Fruit fly (Drosophila melanogaster) whole organism, prepupa: ENCODE data around the gene hid.

Experiments used
- Blimp-1 ChIP-seq: fragments of 200-800 bp; sonication (Bioruptor generic); optimal IDR thresholded peaks from 3 replicates; lab custom pipeline; 2017; ENCODE audit warnings: missing biosample characterization, missing genetic modification characterization, mild to moderate bottlenecking, moderate library complexity, missing genetic modification reagents
- CG10631 ChIP-seq: fragments of 200-800 bp; sonication (Bioruptor generic); optimal IDR thresholded peaks from 2 replicates; lab custom pipeline; 2016; ENCODE audit warnings: missing biosample characterization, missing genetic modification characterization
- CG10669 ChIP-seq: fragments of 200-800 bp; sonication (Bioruptor generic); optimal IDR thresholded peaks from 3 replicates; lab custom pipeline; 2018; ENCODE audit warnings: missing biosample characterization, mild to moderate bottlenecking, missing genetic modification characterization, moderate library complexity
- CG11294 ChIP-seq: fragments of 200-800 bp; sonication (Bioruptor generic); IDR thresholded peaks from 2 replicates; pipeline ENCODE4 v1.3.6; 2022; ENCODE audit warnings: missing biosample characterization, missing genetic modification characterization
- CG11762 ChIP-seq: fragments of 200-800 bp; sonication (Bioruptor generic); optimal IDR thresholded peaks from 3 replicates; lab custom pipeline; 2016; ENCODE audit warnings: missing biosample characterization, missing genetic modification characterization; ENCODE audit not compliant: insufficient read depth
- CG11902 ChIP-seq: fragments of 200-800 bp; sonication (Bioruptor generic); optimal IDR thresholded peaks from 3 replicates; lab custom pipeline; 2016; ENCODE audit warnings: missing biosample characterization, missing genetic modification characterization
- CG15336 ChIP-seq: fragments of 200-800 bp; sonication (Bioruptor generic); IDR thresholded peaks from 2 replicates; pipeline ENCODE4 v1.3.6; 2022; ENCODE audit warnings: missing biosample characterization, missing genetic modification characterization
- CG1621 ChIP-seq: fragments of 200-800 bp; sonication (Bioruptor generic); optimal IDR thresholded peaks from 3 replicates; lab custom pipeline; 2018; ENCODE audit warnings: missing biosample characterization, mild to moderate bottlenecking, missing genetic modification characterization
- CG16779 ChIP-seq: fragments of 200-800 bp; sonication (Bioruptor generic); optimal IDR thresholded peaks from 3 replicates; lab custom pipeline; 2017; ENCODE audit warnings: missing biosample characterization, mild to moderate bottlenecking, missing genetic modification characterization
- CG3032 ChIP-seq: fragments of 200-800 bp; optimal IDR thresholded peaks from 2 replicates; lab custom pipeline; 2019; ENCODE audit warnings: missing biosample characterization, mild to moderate bottlenecking, missing genetic modification characterization, moderate library complexity
- CG31627 ChIP-seq: fragments of 200-800 bp; sonication (Bioruptor generic); optimal IDR thresholded peaks from 3 replicates; lab custom pipeline; 2016; ENCODE audit warnings: missing biosample characterization, missing genetic modification characterization
- CG32006 ChIP-seq: fragments of 200-800 bp; sonication (Bioruptor generic); optimal IDR thresholded peaks from 3 replicates; lab custom pipeline; 2017; ENCODE audit warnings: missing biosample characterization, mild to moderate bottlenecking, missing genetic modification characterization
- CG34406 ChIP-seq: fragments of 200-800 bp; sonication (Bioruptor generic); optimal IDR thresholded peaks from 3 replicates; lab custom pipeline; 2016; ENCODE audit warnings: missing biosample characterization, missing genetic modification characterization
- CG4318 ChIP-seq: fragments of 200-800 bp; sonication (Bioruptor generic); optimal IDR thresholded peaks from 3 replicates; lab custom pipeline; 2017; ENCODE audit warnings: missing biosample characterization, mild to moderate bottlenecking, missing genetic modification characterization
- CG6163 ChIP-seq: fragments of 200-800 bp; sonication (Bioruptor generic); IDR thresholded peaks from 3 replicates; pipeline ENCODE4 v1.3.6; 2022; ENCODE audit warnings: missing biosample characterization, missing genetic modification characterization
- CG6276 ChIP-seq: fragments of 200-800 bp; sonication (Bioruptor generic); optimal IDR thresholded peaks from 2 replicates; lab custom pipeline; 2017; ENCODE audit warnings: missing biosample characterization, mild to moderate bottlenecking, missing genetic modification characterization
- CG6808 ChIP-seq: fragments of 200-800 bp; sonication (Bioruptor generic); optimal IDR thresholded peaks from 3 replicates; lab custom pipeline; 2017; ENCODE audit warnings: missing biosample characterization, missing genetic modification characterization, mild to moderate bottlenecking, moderate library complexity, missing genetic modification reagents
- CG8119 ChIP-seq: fragments of 200-800 bp; sonication (Bioruptor generic); IDR thresholded peaks from 3 replicates; pipeline ENCODE4 v1.3.6; 2022; ENCODE audit warnings: missing biosample characterization, missing genetic modification characterization
- CG8319 ChIP-seq: fragments of 200-800 bp; sonication (Bioruptor generic); optimal IDR thresholded peaks from 3 replicates; lab custom pipeline; 2016; ENCODE audit warnings: missing biosample characterization, missing genetic modification characterization
- Eip75B ChIP-seq: fragments of 200-800 bp; sonication (Bioruptor generic); optimal IDR thresholded peaks from 3 replicates; lab custom pipeline; 2016; ENCODE audit warnings: missing biosample characterization, missing genetic modification characterization
- Eip78C ChIP-seq: fragments of 200-800 bp; sonication (Bioruptor generic); peaks from one replicate; lab custom pipeline; 2016; ENCODE audit warnings: missing biosample characterization, missing genetic modification characterization
- Eip93F ChIP-seq: fragments of 200-800 bp; sonication (Bioruptor generic); optimal IDR thresholded peaks from 2 replicates; lab custom pipeline; 2016; ENCODE audit warnings: missing biosample characterization, mild to moderate bottlenecking, missing genetic modification characterization
- Ets96B ChIP-seq: fragments of 200-800 bp; optimal IDR thresholded peaks from 2 replicates; lab custom pipeline; 2019; ENCODE audit warnings: missing biosample characterization, mild to moderate bottlenecking, missing genetic modification characterization, moderate library complexity
- Hr38 ChIP-seq: sonication (Bioruptor generic); optimal IDR thresholded peaks from 2 replicates; lab custom pipeline; 2016; ENCODE audit warnings: missing biosample characterization, missing genetic modification characterization
- Hr39 ChIP-seq: fragments of 200-800 bp; sonication (Bioruptor generic); optimal IDR thresholded peaks from 2 replicates; lab custom pipeline; 2016; ENCODE audit warnings: missing biosample characterization, missing genetic modification characterization
- Hr4 ChIP-seq: fragments of 200-800 bp; sonication (Bioruptor generic); optimal IDR thresholded peaks from 3 replicates; lab custom pipeline; 2016; ENCODE audit warnings: missing biosample characterization, missing genetic modification characterization
- Lpt ChIP-seq: fragments of 200-800 bp; sonication (Bioruptor generic); optimal IDR thresholded peaks from 3 replicates; lab custom pipeline; 2016; ENCODE audit warnings: missing biosample characterization, missing genetic modification characterization
- Met ChIP-seq: fragments of 200-800 bp; sonication (Bioruptor generic); optimal IDR thresholded peaks from 3 replicates; lab custom pipeline; 2016; ENCODE audit warnings: missing biosample characterization, missing genetic modification characterization
- OdsH ChIP-seq: fragments of 200-800 bp; sonication (Bioruptor generic); optimal IDR thresholded peaks from 3 replicates; lab custom pipeline; 2016; ENCODE audit warnings: missing biosample characterization, missing genetic modification characterization
- Sox102F ChIP-seq: fragments of 200-800 bp; sonication (Bioruptor generic); optimal IDR thresholded peaks from 2 replicates; lab custom pipeline; 2016; ENCODE audit warnings: missing biosample characterization, mild to moderate bottlenecking, missing genetic modification characterization
- Sox14 ChIP-seq: fragments of 200-800 bp; sonication (Bioruptor generic); optimal IDR thresholded peaks from 3 replicates; lab custom pipeline; 2016; ENCODE audit warnings: missing biosample characterization, missing genetic modification characterization
- Sox15 ChIP-seq: fragments of 200-800 bp; sonication (Bioruptor generic); optimal IDR thresholded peaks from 3 replicates; lab custom pipeline; 2016; ENCODE audit warnings: missing biosample characterization, missing genetic modification characterization
- acj6 ChIP-seq: fragments of 200-800 bp; sonication (Bioruptor generic); optimal IDR thresholded peaks from 3 replicates; lab custom pipeline; 2016; ENCODE audit warnings: missing biosample characterization, missing genetic modification characterization
- cyc ChIP-seq: fragments of 200-800 bp; sonication (Bioruptor generic); optimal IDR thresholded peaks from 3 replicates; lab custom pipeline; 2016; ENCODE audit warnings: missing biosample characterization, missing genetic modification characterization
- dac ChIP-seq: fragments of 200-800 bp; sonication (Bioruptor generic); optimal IDR thresholded peaks from 2 replicates; lab custom pipeline; 2017; ENCODE audit warnings: missing biosample characterization, mild to moderate bottlenecking, missing genetic modification characterization
- dsx ChIP-seq: fragments of 200-800 bp; optimal IDR thresholded peaks from 3 replicates; lab custom pipeline; 2019; ENCODE audit warnings: missing biosample characterization, mild to moderate bottlenecking, missing genetic modification characterization, moderate library complexity; ENCODE audit not compliant: poor library complexity, severe bottlenecking
- esn ChIP-seq: fragments of 200-800 bp; sonication (Bioruptor generic); optimal IDR thresholded peaks from 2 replicates; lab custom pipeline; 2016; ENCODE audit warnings: missing biosample characterization, mild to moderate bottlenecking, missing genetic modification characterization, moderate library complexity
- fd85E ChIP-seq: fragments of 200-800 bp; sonication (Bioruptor generic); optimal IDR thresholded peaks from 3 replicates; lab custom pipeline; 2016; ENCODE audit warnings: missing biosample characterization, missing genetic modification characterization
- fkh ChIP-seq: fragments of 200-800 bp; sonication (Bioruptor generic); optimal IDR thresholded peaks from 3 replicates; lab custom pipeline; 2017; ENCODE audit warnings: missing biosample characterization, mild to moderate bottlenecking, missing genetic modification characterization, moderate library complexity
- lz ChIP-seq: fragments of 200-800 bp; sonication (Bioruptor generic); optimal IDR thresholded peaks from 3 replicates; lab custom pipeline; 2016; ENCODE audit warnings: missing biosample characterization, missing genetic modification characterization
- net ChIP-seq: fragments of 200-800 bp; sonication (Bioruptor generic); optimal IDR thresholded peaks from 3 replicates; lab custom pipeline; 2016; ENCODE audit warnings: missing biosample characterization, missing genetic modification characterization
- pdm3 ChIP-seq: fragments of 200-800 bp; sonication (Bioruptor generic); optimal IDR thresholded peaks from 3 replicates; lab custom pipeline; 2016; ENCODE audit warnings: missing biosample characterization, missing genetic modification characterization
- ss ChIP-seq, 2 experiments: fragments of 200-800 bp; sonication (Bioruptor generic); optimal IDR thresholded peaks; 2 replicates in 1 of 2; 3 replicates in 1 of 2; lab custom pipeline; 2017 to 2018; ENCODE audit warnings: mild to moderate bottlenecking in 2 of 2, missing biosample characterization in 2 of 2, missing genetic modification characterization in 2 of 2, moderate library complexity in 1 of 2
- topi ChIP-seq: fragments of 200-800 bp; sonication (Bioruptor generic); optimal IDR thresholded peaks from 3 replicates; lab custom pipeline; 2016; ENCODE audit warnings: missing biosample characterization, missing genetic modification characterization
- vri ChIP-seq: fragments of 200-800 bp; sonication (Bioruptor generic); optimal IDR thresholded peaks from 3 replicates; lab custom pipeline; 2016; ENCODE audit warnings: missing biosample characterization, mild to moderate bottlenecking, missing genetic modification characterization

The hid gene

DNA sequence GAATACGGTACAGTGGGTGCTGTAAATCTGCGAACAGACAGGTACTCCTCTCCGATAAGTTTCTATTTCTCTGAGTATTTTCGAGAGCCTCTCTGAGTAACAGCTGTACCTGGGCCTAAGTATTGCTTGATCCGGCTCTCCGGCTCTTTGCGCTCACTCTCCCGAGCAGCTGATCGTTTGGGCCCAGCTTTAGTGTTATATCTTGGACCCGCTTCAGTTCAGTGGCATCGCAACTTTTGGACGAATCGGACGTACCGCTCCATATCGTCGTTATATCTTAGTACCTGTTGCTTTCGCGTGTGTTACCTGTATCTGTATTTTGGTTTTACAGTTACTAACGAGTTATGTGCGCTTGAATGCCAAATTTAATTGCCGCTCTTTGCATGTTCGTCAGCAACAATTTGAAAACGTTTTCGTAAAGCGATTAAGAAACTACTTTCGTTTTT lies 46.2 kb downstream of the hid start, which contains the start of gene geko (continued):
- no peak for TF ChIP-seq OdsH (GFP tag; lab: Kevin White, UChicago)
- TF ChIP-seq cyc (GFP tag; lab: Kevin White, UChicago), result no peak
- TF ChIP-seq CG4318 (GFP tag; lab: Kevin White, UChicago), result no peak
- no peak for TF ChIP-seq CG32006 (GFP tag; lab: Kevin White, UChicago)
- no peak for TF ChIP-seq fkh (GFP tag; lab: Kevin White, UChicago)
- no peak for TF ChIP-seq net (GFP tag; lab: Kevin White, UChicago)
- no peak for TF ChIP-seq Sox102F
- no peak for TF ChIP-seq CG31627 (GFP tag; lab: Kevin White, UChicago)
- TF ChIP-seq Sox14 (GFP tag; lab: Kevin White, UChicago), result no peak
- TF ChIP-seq CG10631 (GFP tag; lab: Kevin White, UChicago), result no peak
- TF ChIP-seq ss (GFP tag; optimal IDR thresholded peaks at IDR 0.05; lab: Kevin White, UChicago), result peak; percentile 9 to 26
- TF ChIP-seq lz, result no peak
- peak; percentile 40 for TF ChIP-seq Lpt (GFP tag; lab: Kevin White, UChicago)
- no peak for TF ChIP-seq CG8319 (GFP tag; lab: Kevin White, UChicago)

DNA sequence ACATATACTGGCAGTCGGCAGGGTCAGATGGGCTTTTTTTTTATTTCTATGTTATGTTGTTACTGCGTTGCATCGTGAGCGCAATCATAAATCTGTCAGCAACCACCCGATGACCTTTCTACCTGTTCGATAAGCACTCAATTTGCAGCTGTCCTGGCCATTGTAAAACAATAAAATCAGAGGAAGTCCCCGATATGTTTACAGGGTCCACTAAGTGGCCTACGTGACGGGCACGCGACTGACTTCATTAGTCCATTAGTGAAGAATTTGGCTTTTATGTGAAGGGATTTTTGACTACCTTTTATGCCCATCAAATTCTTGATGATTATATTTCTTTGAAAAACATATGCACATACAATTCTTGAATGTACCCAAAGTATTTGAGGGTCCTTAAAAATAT lies 47.2 kb downstream of the hid start:
- TF ChIP-seq esn (GFP tag; lab: Kevin White, UChicago) (no peak), CG34406 (no peak), Sox15 (GFP tag; lab: Kevin White, UChicago) (no peak), dac (no peak), CG10669 (no peak), Lpt (GFP tag; lab: Kevin White, UChicago) (no peak), cyc (GFP tag; lab: Kevin White, UChicago) (no peak), CG32006 (GFP tag; lab: Kevin White, UChicago) (no peak), CG11762 (GFP tag; lab: Kevin White, UChicago) (no peak)

DNA sequence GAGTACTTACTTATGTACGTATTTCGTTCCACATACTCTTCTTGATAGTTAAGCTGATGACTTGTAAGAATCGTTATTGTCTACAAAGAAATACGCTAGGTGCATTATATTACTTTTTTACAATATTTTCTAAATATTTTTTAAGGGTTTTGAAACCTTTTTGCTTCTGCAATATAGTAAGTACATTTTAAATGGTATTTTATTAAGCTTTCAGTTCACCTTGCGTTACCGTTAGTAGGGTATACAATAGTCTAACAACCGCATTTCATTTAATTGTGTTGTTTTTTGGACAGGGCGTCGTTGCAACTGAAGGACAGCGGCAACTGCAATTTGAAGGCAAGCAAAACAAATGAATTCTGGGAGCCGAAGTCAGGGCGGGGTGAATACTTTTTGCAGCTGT lies 48.2 kb downstream of the hid start:
- TF ChIP-seq CG8119 (GFP tag; lab: Robert Waterston, UW) (no peak), Hr4 (no peak), CG11902 (GFP tag; lab: Kevin White, UChicago) (peak; percentile 33), topi (GFP tag; lab: Kevin White, UChicago) (peak; percentile 61), vri (peak; percentile 11), Eip78C (GFP tag; lab: Kevin White, UChicago) (peak; percentile 91), dac (no peak), Eip75B (GFP tag; lab: Kevin White, UChicago) (peak; percentile 35), fd85E (GFP tag; lab: Kevin White, UChicago) (no peak), acj6 (GFP tag; lab: Kevin White, UChicago) (peak; percentile 52), Ets96B (tag; lab: Kevin White, UChicago) (peak; percentile 46), Met (GFP tag; lab: Kevin White, UChicago) (peak; percentile 68), lz (peak; percentile 13), net (GFP tag; lab: Kevin White, UChicago) (peak; percentile 30), CG31627 (GFP tag; lab: Kevin White, UChicago) (peak; percentile 4), fkh (GFP tag; lab: Kevin White, UChicago) (no peak), pdm3 (GFP tag; lab: Kevin White, UChicago) (peak; percentile 61), CG10631 (GFP tag; lab: Kevin White, UChicago) (peak; percentile 4), Eip93F (GFP tag; lab: Kevin White, UChicago) (no peak), CG6276 (GFP tag; lab: Kevin White, UChicago) (no peak), CG10669 (peak; percentile 43), CG15336 (GFP tag; lab: Robert Waterston, UW) (no peak), CG6163 (GFP tag; lab: Robert Waterston, UW) (no peak; the same call in 1 of the 3 replicates), CG11294 (GFP tag; lab: Robert Waterston, UW) (no peak), CG16779 (no peak), CG1621 (tag; lab: Kevin White, UChicago) (no peak), Sox15 (GFP tag; lab: Kevin White, UChicago) (peak; percentile 38), cyc (GFP tag; lab: Kevin White, UChicago) (peak; percentile 31), CG8319 (GFP tag; lab: Kevin White, UChicago) (peak; percentile 29), OdsH (GFP tag; lab: Kevin White, UChicago) (peak; percentile 55), CG3032 (tag; lab: Kevin White, UChicago) (peak; percentile 31), CG34406 (peak; percentile 68), Lpt (GFP tag; lab: Kevin White, UChicago) (no peak), Blimp-1 (GFP tag; lab: Kevin White, UChicago) (peak; percentile 8), Hr38 (GFP tag; lab: Kevin White, UChicago) (no peak), Hr39 (GFP tag; lab: Kevin White, UChicago) (peak; percentile 29), dsx (GFP tag; lab: Kevin White, UChicago) (peak; percentile 53), CG6808 (GFP tag; lab: Kevin White, UChicago) (no peak)
